Fruit fly (Drosophila melanogaster): Measurements from ENCODE around the gene CG5274.

The CG5274 gene

DNA sequence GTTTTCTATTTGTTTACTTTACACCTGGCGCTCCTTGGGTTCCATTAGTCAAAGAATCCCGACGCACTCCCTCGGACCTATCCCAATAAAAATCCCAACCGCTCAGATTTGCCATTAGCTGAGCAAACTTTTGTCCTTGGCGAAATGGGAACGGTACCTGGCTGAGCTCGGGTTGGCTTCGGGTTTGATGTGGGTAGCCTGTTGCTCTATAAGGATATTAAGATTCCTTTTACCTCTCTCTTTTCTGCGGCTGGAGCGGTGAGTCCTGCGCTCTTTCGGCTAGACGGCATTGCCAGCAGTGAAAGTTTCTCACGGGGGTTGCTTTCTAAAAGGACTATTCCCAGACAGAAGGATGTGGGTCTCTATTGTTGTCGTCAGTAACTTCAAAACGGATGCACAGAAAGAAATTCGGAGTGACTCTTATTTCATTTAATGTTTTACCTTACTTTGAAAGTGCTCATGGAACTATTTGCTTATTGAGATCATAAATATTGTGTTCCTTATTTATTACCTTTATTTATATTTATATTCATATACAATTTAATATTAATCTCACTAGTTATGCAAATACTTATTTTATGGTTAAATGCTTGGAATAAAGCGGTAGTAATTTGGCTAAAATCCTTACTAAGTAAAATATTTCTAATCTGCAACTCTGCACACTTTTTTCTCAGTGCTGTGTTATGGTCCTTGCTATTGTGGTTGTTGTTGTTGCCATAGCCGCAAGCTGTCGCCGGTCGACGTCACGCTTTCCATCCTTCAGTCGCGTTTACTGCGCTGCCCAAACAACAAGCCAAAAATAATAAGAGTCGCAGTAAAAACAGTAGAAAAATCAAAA lies 14.4 kb upstream of the CG5274 start, which contains the start of gene CG5910 (continued):
- peak; percentile 51 for TF ChIP-seq sd (tag; optimal IDR thresholded peaks at IDR 0.05)
- peak; percentile 84 for TF ChIP-seq NfI (GFP tag; optimal IDR thresholded peaks at IDR 0.05)
- peak; percentile 40 for TF ChIP-seq nom (GFP tag; optimal IDR thresholded peaks at IDR 0.05)
- peak; percentile 80 for TF ChIP-seq CG9215 (GFP tag; IDR thresholded peaks at IDR 0.05)
- peak; percentile 84 for TF ChIP-seq run (tag; optimal IDR thresholded peaks at IDR 0.05)
- TF ChIP-seq gcm (GFP tag; optimal IDR thresholded peaks at IDR 0.05), result peak; percentile 89
- TF ChIP-seq Jarid2 (GFP tag; optimal IDR thresholded peaks at IDR 0.05), result peak; percentile 63
- TF ChIP-seq ab (GFP tag; optimal IDR thresholded peaks at IDR 0.05), result no peak
- peak; percentile 86 for TF ChIP-seq Hr3 (GFP tag; optimal IDR thresholded peaks at IDR 0.05)
- TF ChIP-seq CG11085 (GFP tag; IDR thresholded peaks at IDR 0.05), result peak; percentile 64
- peak; percentile 96 for TF ChIP-seq CG7556 (GFP tag; optimal IDR thresholded peaks at IDR 0.05)
- TF ChIP-seq Fer2 (tag; optimal IDR thresholded peaks at IDR 0.05), result peak; percentile 74
- peak; percentile 40 for TF ChIP-seq Hsf (GFP tag; optimal IDR thresholded peaks at IDR 0.05)
- TF ChIP-seq C15 (GFP tag; IDR thresholded peaks at IDR 0.05), result 0 out of 3 replicates have a peak, but pooled peaks have one; percentile 55
- peak; percentile 72 for TF ChIP-seq CG2120 (GFP tag; optimal IDR thresholded peaks at IDR 0.05)
- TF ChIP-seq CG12659 (GFP tag; optimal IDR thresholded peaks at IDR 0.05), result peak; percentile 94
- no peak for TF ChIP-seq ERR (GFP tag; optimal IDR thresholded peaks at IDR 0.05)
- TF ChIP-seq peb (GFP tag; IDR thresholded peaks at IDR 0.05), result peak; percentile 50; the same call in 1 of the 2 replicates
- TF ChIP-seq CG16815 (GFP tag; optimal IDR thresholded peaks at IDR 0.05), result peak; percentile 81
- TF ChIP-seq Lhr (GFP tag; optimal IDR thresholded peaks at IDR 0.05), result peak; percentile 48
- peak; percentile 14 for TF ChIP-seq tx (GFP tag; optimal IDR thresholded peaks at IDR 0.05)
- no peak for TF ChIP-seq lab (GFP tag; optimal IDR thresholded peaks at IDR 0.05)
- TF ChIP-seq zfh1 (GFP tag; IDR thresholded peaks at IDR 0.05), result peak; percentile 70
- TF ChIP-seq HLH3B (GFP tag; IDR thresholded peaks at IDR 0.05), result peak; percentile 76
- TF ChIP-seq sob (GFP tag; IDR thresholded peaks at IDR 0.05), result peak; percentile 77
- TF ChIP-seq salm (tag; optimal IDR thresholded peaks at IDR 0.05), result peak; percentile 79
- TF ChIP-seq fru (optimal IDR thresholded peaks at IDR 0.05), result no peak
- TF ChIP-seq CrebB (tag; optimal IDR thresholded peaks at IDR 0.05), result peak; percentile 81
- peak; percentile 76 for TF ChIP-seq so (GFP tag; IDR thresholded peaks at IDR 0.05)
- TF ChIP-seq Pdp1 (GFP tag; optimal IDR thresholded peaks at IDR 0.05), result peak; percentile 3 to 35
- TF ChIP-seq B-H1 (GFP tag; IDR thresholded peaks at IDR 0.05), result peak; percentile 65; the same call in 2 of the 3 replicates
- peak; percentile 78 for TF ChIP-seq Chrac-16 (GFP tag; optimal IDR thresholded peaks at IDR 0.05)
- peak; percentile 64 for TF ChIP-seq YL-1 (GFP tag; optimal IDR thresholded peaks at IDR 0.05)
- TF ChIP-seq Dek (tag; optimal IDR thresholded peaks at IDR 0.05), result peak; percentile 89
- TF ChIP-seq CG13424 (tag; optimal IDR thresholded peaks at IDR 0.05), result peak; percentile 94
- peak; percentile 81 for TF ChIP-seq CG4328 (GFP tag; optimal IDR thresholded peaks at IDR 0.05)
- TF ChIP-seq CG17361 (GFP tag; IDR thresholded peaks at IDR 0.05), result peak; percentile 97
- peak; percentile 87 for TF ChIP-seq CG8388 (GFP tag; optimal IDR thresholded peaks at IDR 0.05)
- TF ChIP-seq CG13894 (tag; optimal IDR thresholded peaks at IDR 0.05), result peak; percentile 87
- no peak for TF ChIP-seq CG10565 (GFP tag; optimal IDR thresholded peaks at IDR 0.05)
- peak; percentile 87 for TF ChIP-seq CG6254 (GFP tag; optimal IDR thresholded peaks at IDR 0.05)
- peak; percentile 80 for TF ChIP-seq CG34376 (GFP tag; optimal IDR thresholded peaks at IDR 0.05)
- TF ChIP-seq Gug (GFP tag; IDR thresholded peaks at IDR 0.05), result peak; percentile 51; the same call in 1 of the 4 replicates
- TF ChIP-seq D19B (GFP tag; optimal IDR thresholded peaks at IDR 0.05), result peak; percentile 77
- peak; percentile 87 for TF ChIP-seq CG12299 (tag; optimal IDR thresholded peaks at IDR 0.05)
- TF ChIP-seq unpg (GFP tag; optimal IDR thresholded peaks at IDR 0.05), result peak; percentile 90
- TF ChIP-seq CG2889 (GFP tag; IDR thresholded peaks at IDR 0.05), result 0 out of 3 replicates have a peak, but pooled peaks have one; percentile 56
- TF ChIP-seq CG11560 (tag; IDR thresholded peaks at IDR 0.05), result peak; percentile 72; the same call in 2 of the 3 replicates

All from whole organism, embryonic.